Worm (Caenorhabditis elegans) whole organism, late embryonic: ENCODE results near the gene K10H10.12.

Source experiments
- C08G9.2 ChIP-seq: sonication (generic microtip); optimal IDR thresholded peaks from 2 replicates; lab custom pipeline; 2016; ENCODE audit warnings: mild to moderate bottlenecking, missing genetic modification characterization, moderate library complexity, missing compliant biosample characterization
- C38D4.7 ChIP-seq: fragments of 200-800 bp; sonication (Bioruptor generic); optimal IDR thresholded peaks from 2 replicates; lab custom pipeline; 2018; ENCODE audit warnings: mild to moderate bottlenecking, missing genetic modification characterization, moderate library complexity, missing compliant biosample characterization
- K02D7.2 ChIP-seq: sonication (generic microtip); optimal IDR thresholded peaks from 2 replicates; lab custom pipeline; 2017; ENCODE audit warnings: mild to moderate bottlenecking, missing genetic modification characterization, missing compliant biosample characterization
- K09A11.1 ChIP-seq: sonication (generic microtip); optimal IDR thresholded peaks from 2 replicates; lab custom pipeline; 2017; ENCODE audit warnings: antibody characterized with exemption, mild to moderate bottlenecking, missing genetic modification characterization, missing compliant biosample characterization; ENCODE audit not compliant: insufficient read depth
- T23F11.4 ChIP-seq: fragments of 200-800 bp; sonication (Bioruptor generic); optimal IDR thresholded peaks from 2 replicates; lab custom pipeline; 2018; ENCODE audit warnings: mild to moderate bottlenecking, missing genetic modification characterization, missing compliant biosample characterization
- ama-1 ChIP-seq: fragments of 150-350 bp; optimal IDR thresholded peaks from 2 replicates; lab custom pipeline; 2014
- ceh-31 ChIP-seq: sonication (generic microtip); optimal IDR thresholded peaks from 2 replicates; lab custom pipeline; 2016; ENCODE audit warnings: missing genetic modification characterization, missing compliant biosample characterization
- ceh-34 ChIP-seq: sonication (generic microtip); optimal IDR thresholded peaks from 2 replicates; lab custom pipeline; 2016; ENCODE audit warnings: mild to moderate bottlenecking, missing genetic modification characterization, missing compliant biosample characterization
- ceh-45 ChIP-seq: fragments of 200-800 bp; sonication (Bioruptor generic); IDR thresholded peaks from 2 replicates; pipeline ENCODE4 v1.3.6; 2022; ENCODE audit warnings: missing genetic modification reagents, missing genetic modification characterization, missing compliant biosample characterization
- che-1 ChIP-seq: sonication (generic microtip); optimal IDR thresholded peaks from 2 replicates; lab custom pipeline; 2016; ENCODE audit warnings: mild to moderate bottlenecking, missing genetic modification characterization, missing compliant biosample characterization
- elt-2 ChIP-seq: sonication (generic microtip); optimal IDR thresholded peaks from 2 replicates; lab custom pipeline; 2016; ENCODE audit warnings: missing genetic modification reagents, missing genetic modification characterization, missing compliant biosample characterization
- elt-4 ChIP-seq: sonication (generic microtip); optimal IDR thresholded peaks from 2 replicates; lab custom pipeline; 2016; ENCODE audit warnings: missing genetic modification characterization, missing compliant biosample characterization
- ets-4 ChIP-seq: sonication (generic microtip); optimal IDR thresholded peaks from 2 replicates; lab custom pipeline; 2016; ENCODE audit warnings: missing genetic modification characterization, missing compliant biosample characterization
- fax-1 ChIP-seq: sonication (generic microtip); optimal IDR thresholded peaks from 2 replicates; lab custom pipeline; 2016; ENCODE audit warnings: missing genotype, missing genetic modification characterization, missing compliant biosample characterization
- fkh-10 ChIP-seq: fragments of 150-350 bp; optimal IDR thresholded peaks from 2 replicates; lab custom pipeline; 2014; ENCODE audit warnings: missing biosample characterization, missing genetic modification reagents, missing genetic modification characterization
- hlh-6 ChIP-seq: sonication (generic microtip); optimal IDR thresholded peaks from 2 replicates; lab custom pipeline; 2016; ENCODE audit warnings: missing genotype, missing genetic modification characterization, missing compliant biosample characterization
- lin-11 ChIP-seq: fragments of 200-800 bp; sonication (Bioruptor generic); optimal IDR thresholded peaks from 2 replicates; lab custom pipeline; 2018; ENCODE audit warnings: mild to moderate bottlenecking, missing genetic modification characterization, missing compliant biosample characterization
- nhr-11 ChIP-seq: fragments of 150-350 bp; optimal IDR thresholded peaks from 2 replicates; lab custom pipeline; 2014; ENCODE audit warnings: missing biosample characterization, missing genetic modification characterization
- nhr-232 ChIP-seq: sonication (generic microtip); optimal IDR thresholded peaks from 2 replicates; lab custom pipeline; 2016; ENCODE audit warnings: missing genetic modification characterization, missing compliant biosample characterization
- pag-3 ChIP-seq: sonication (generic microtip); optimal IDR thresholded peaks from 2 replicates; lab custom pipeline; 2016; ENCODE audit warnings: missing compliant biosample characterization, missing genetic modification characterization, borderline replicate concordance
- pha-4 ChIP-seq: fragments of 150-350 bp; optimal IDR thresholded peaks from 2 replicates; lab custom pipeline; 2018; ENCODE audit warnings: missing biosample characterization, missing genetic modification reagents, missing genetic modification characterization
- sox-2 ChIP-seq: fragments of 200-800 bp; sonication (Bioruptor generic); IDR thresholded peaks from 2 replicates; pipeline ENCODE4 v1.3.6; 2022; ENCODE audit warnings: missing genetic modification reagents, missing genetic modification characterization, missing compliant biosample characterization
- sox-4 ChIP-seq: sonication (generic microtip); optimal IDR thresholded peaks from 2 replicates; lab custom pipeline; 2017; ENCODE audit warnings: mild to moderate bottlenecking, missing genetic modification characterization, inconsistent platforms, missing compliant biosample characterization
- tbx-2 ChIP-seq: sonication (generic microtip); optimal IDR thresholded peaks from 2 replicates; lab custom pipeline; 2016; ENCODE audit warnings: missing genetic modification characterization, missing compliant biosample characterization
- unc-42 ChIP-seq: sonication (generic microtip); optimal IDR thresholded peaks from 2 replicates; lab custom pipeline; 2016; ENCODE audit warnings: missing genotype, missing genetic modification characterization, missing compliant biosample characterization
- unc-86 ChIP-seq: sonication (generic microtip); optimal IDR thresholded peaks from 2 replicates; lab custom pipeline; 2016; ENCODE audit warnings: missing genetic modification characterization, missing compliant biosample characterization
- zip-5 ChIP-seq: sonication (generic microtip); optimal IDR thresholded peaks from 2 replicates; lab custom pipeline; 2016; ENCODE audit warnings: missing genetic modification characterization, missing compliant biosample characterization
- ztf-16 ChIP-seq: sonication (generic microtip); optimal IDR thresholded peaks from 2 replicates; lab custom pipeline; 2017; ENCODE audit warnings: missing genetic modification characterization, missing compliant biosample characterization

The K10H10.12 gene

DNA sequence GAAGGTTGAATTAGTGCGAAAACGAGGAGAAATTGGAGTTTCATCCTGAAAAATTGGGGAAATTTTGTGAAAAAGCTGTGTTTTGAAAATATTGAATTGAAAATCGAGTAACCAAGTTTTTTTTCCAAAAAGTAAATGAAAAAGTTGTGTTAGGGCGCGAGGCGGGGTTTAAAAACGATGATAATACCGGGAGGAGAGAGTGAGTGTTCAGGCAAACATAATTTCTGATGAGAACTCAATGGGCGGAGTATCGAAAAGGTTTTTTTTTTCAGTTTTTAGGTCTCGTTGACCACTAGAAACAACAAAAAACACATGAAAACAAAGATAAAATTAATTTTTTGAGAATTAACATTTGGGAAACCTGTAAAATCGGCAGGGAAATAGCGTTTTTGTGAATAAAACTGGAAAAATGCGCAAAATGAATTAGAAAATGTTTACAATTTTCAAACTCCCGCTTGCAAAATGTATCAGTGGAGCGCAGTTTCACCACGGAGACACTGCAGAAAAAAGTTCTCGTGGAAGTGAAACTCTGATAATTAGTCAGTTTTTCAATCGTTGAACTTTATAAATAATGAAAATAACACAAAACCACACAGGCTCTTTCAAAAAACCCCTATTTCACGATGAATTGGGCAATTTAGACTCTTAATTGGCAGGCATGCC, 26.4 kb downstream of the K10H10.12 start, which contains the start of gene C13B4.1:
C13B4.1 (minus strand) TSS at position 51 of the 663 bp plus-strand sequence.
- TF ChIP-seq ceh-31 = peak; percentile 16
- no peak for TF ChIP-seq T23F11.4 (GFP tag; lab: Kevin White, UChicago)
- no peak for TF ChIP-seq ceh-45 (GFP tag; lab: Robert Waterston, UW)
- peak; percentile 9 for TF ChIP-seq zip-5 (tag; lab: Kevin White, UChicago)
- no peak for TF ChIP-seq nhr-232 (tag; lab: Kevin White, UChicago)
- TF ChIP-seq elt-4 (tag; lab: Kevin White, UChicago) = no peak
- peak; percentile 38 for TF ChIP-seq tbx-2
- peak; percentile 27 for TF ChIP-seq C08G9.2 (tag; lab: Kevin White, UChicago)

DNA sequence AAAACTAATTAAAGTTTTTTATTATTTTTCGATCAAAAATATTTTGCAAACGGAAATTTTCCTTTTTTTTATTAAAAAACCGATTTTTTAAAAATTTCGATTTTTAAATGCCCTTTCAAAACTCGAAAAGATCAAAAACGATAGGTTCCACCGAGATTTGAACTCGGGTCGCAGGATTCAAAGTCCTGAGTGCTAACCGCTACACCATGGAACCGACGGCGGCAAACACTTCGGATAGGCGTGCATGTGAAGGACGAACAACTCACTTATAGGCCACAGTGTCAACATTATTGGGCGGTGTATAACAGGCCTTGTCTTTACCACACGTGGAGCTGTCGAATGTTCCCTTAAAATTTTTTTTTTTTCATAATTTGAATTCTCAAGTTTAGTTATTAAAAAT, 31.4 kb downstream of the K10H10.12 start:
- no peak for TF ChIP-seq ama-1 (lab: Kevin White, UChicago)
- TF ChIP-seq ceh-34 (tag; lab: Kevin White, UChicago) = no peak
- TF ChIP-seq pag-3 = no peak
- TF ChIP-seq che-1 (tag; lab: Kevin White, UChicago) = peak; percentile 25
- no peak for TF ChIP-seq nhr-232 (tag; lab: Kevin White, UChicago)
- peak; percentile 24 for TF ChIP-seq K09A11.1 (tag; lab: Kevin White, UChicago)
- TF ChIP-seq sox-4 (tag; lab: Kevin White, UChicago) = no peak
- TF ChIP-seq C38D4.7 (GFP tag; lab: Kevin White, UChicago) = peak; percentile 6
- TF ChIP-seq, all 69 proteins: peak for 3

DNA sequence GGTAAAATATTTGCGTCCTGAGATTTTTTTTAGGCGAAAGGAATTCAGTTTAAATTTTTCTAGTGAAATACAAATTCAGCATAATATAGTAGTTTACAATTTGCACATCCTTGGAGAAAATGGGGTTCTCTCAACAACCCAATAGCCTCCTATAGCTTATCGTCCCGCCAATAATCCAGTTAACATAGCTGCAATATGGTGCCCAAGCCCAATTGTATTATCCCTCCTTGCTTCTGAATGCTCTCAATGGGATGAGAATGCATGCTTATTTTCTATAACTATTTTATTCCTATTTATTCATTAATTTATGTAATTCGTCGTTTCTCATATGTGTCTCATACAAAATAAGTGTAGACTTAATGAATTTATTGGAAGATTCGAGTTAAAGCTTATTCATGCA, 36.1 kb downstream of the K10H10.12 start:
- TF ChIP-seq elt-2 (tag; lab: Kevin White, UChicago) = no peak
- TF ChIP-seq unc-42 (tag; lab: Kevin White, UChicago) = peak; percentile 85

DNA sequence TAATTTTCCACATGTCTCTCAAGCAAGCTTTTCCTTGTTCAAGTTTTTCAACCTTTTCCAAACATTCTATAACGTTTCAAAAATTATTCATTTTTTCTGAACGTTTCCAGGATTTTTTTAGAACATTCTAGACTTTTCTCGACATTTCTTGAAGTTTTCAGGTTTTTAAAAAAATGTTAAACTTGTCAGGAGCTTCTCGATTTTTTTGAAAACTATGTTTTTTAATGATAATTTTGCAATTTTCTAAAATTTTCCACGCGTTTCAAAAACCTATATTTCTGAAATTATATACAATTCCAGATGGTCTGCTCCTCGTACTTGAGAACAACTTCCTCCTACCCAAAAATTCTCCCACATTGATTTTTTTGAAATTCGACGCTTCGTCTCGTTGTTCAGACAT, 50.8 kb downstream of the K10H10.12 start, which contains the start of gene dmsr-6:
dmsr-6 (plus strand) TSS at position 301 of the 400 bp plus-strand sequence.
- TF ChIP-seq elt-2 (tag; lab: Kevin White, UChicago) (no peak), sox-2 (GFP tag; lab: Robert Waterston, UW) (no peak), sox-4 (tag; lab: Kevin White, UChicago) (no peak), ztf-16 (tag; lab: Kevin White, UChicago) (no peak), nhr-11 (tag; lab: Kevin White, UChicago) (no peak), fax-1 (tag; lab: Kevin White, UChicago) (no peak), ets-4 (tag; lab: Kevin White, UChicago) (no peak), fkh-10 (GFP tag; lab: Kevin White, UChicago) (no peak), hlh-6 (tag; lab: Kevin White, UChicago) (no peak), K02D7.2 (tag; lab: Kevin White, UChicago) (no peak), pha-4 (tag; lab: Kevin White, UChicago) (no peak), lin-11 (tag; lab: Kevin White, UChicago) (no peak), unc-86 (tag; lab: Kevin White, UChicago) (no peak)
